Worm (Caenorhabditis elegans) whole organism, early embryonic: Measurements from ENCODE around the gene Y49F6B.12.

ENCODE experiments used
- B0310.2 ChIP-seq: sonication (generic microtip); optimal IDR thresholded peaks from 2 replicates; lab custom pipeline; 2016; ENCODE audit warnings: mild to moderate bottlenecking, missing genetic modification characterization, missing compliant biosample characterization
- F13C5.2 ChIP-seq: sonication (generic microtip); optimal IDR thresholded peaks from 2 replicates; lab custom pipeline; 2017; ENCODE audit warnings: mild to moderate bottlenecking, missing genetic modification characterization, inconsistent platforms, missing compliant biosample characterization
- aly-1 ChIP-seq: sonication (generic microtip); optimal IDR thresholded peaks from 2 replicates; lab custom pipeline; 2016; ENCODE audit warnings: missing genetic modification characterization, missing compliant biosample characterization
- ama-1 ChIP-seq: fragments of 150-350 bp; optimal IDR thresholded peaks from 2 replicates; lab custom pipeline; 2014
- ceh-13 ChIP-seq: fragments of 200-800 bp; sonication (Bioruptor generic); optimal IDR thresholded peaks from 2 replicates; lab custom pipeline; 2018; ENCODE audit warnings: mild to moderate bottlenecking, missing genetic modification characterization, missing compliant biosample characterization
- ceh-36 ChIP-seq: sonication (generic microtip); optimal IDR thresholded peaks from 2 replicates; lab custom pipeline; 2016; ENCODE audit warnings: missing genetic modification characterization, inconsistent platforms, missing compliant biosample characterization
- ets-7 ChIP-seq: sonication (generic microtip); optimal IDR thresholded peaks from 2 replicates; lab custom pipeline; 2016; ENCODE audit warnings: missing genotype, missing genetic modification characterization, missing compliant biosample characterization
- flt-1 ChIP-seq: fragments of 200-800 bp; sonication (Bioruptor generic); IDR thresholded peaks from 2 replicates; pipeline ENCODE4 v1.3.6; 2022; ENCODE audit warnings: missing genetic modification characterization, missing compliant biosample characterization
- hmbx-1 ChIP-seq: sonication (generic microtip); optimal IDR thresholded peaks from 2 replicates; lab custom pipeline; 2016; ENCODE audit warnings: mild to moderate bottlenecking, missing genetic modification characterization, missing compliant biosample characterization
- hmg-4 ChIP-seq: fragments of 200-800 bp; sonication (Bioruptor generic); optimal IDR thresholded peaks from 2 replicates; lab custom pipeline; 2018; ENCODE audit warnings: mild to moderate bottlenecking, missing genetic modification characterization, missing compliant biosample characterization
- hnd-1 ChIP-seq: sonication (generic microtip); optimal IDR thresholded peaks from 2 replicates; lab custom pipeline; 2016; ENCODE audit warnings: missing genetic modification characterization, missing compliant biosample characterization
- pes-1 ChIP-seq: fragments of 200-800 bp; sonication (Bioruptor generic); IDR thresholded peaks from 2 replicates; pipeline ENCODE4 v1.3.6; 2022; ENCODE audit warnings: missing genetic modification reagents, missing genetic modification characterization, missing compliant biosample characterization
- scrt-1 ChIP-seq: fragments of 200-800 bp; sonication (Bioruptor generic); IDR thresholded peaks from 2 replicates; pipeline ENCODE4 v1.3.6; 2022; ENCODE audit warnings: missing genetic modification characterization, missing compliant biosample characterization
- sea-1 ChIP-seq: fragments of 200-800 bp; sonication (Bioruptor generic); conservative IDR thresholded peaks from 2 replicates; pipeline ENCODE4 v1.3.6; 2022; ENCODE audit warnings: missing genetic modification characterization, missing compliant biosample characterization
- tbx-11 ChIP-seq: fragments of 200-800 bp; sonication (Bioruptor generic); IDR thresholded peaks from 2 replicates; pipeline ENCODE4 v1.3.6; 2022; ENCODE audit warnings: missing genetic modification characterization, missing compliant biosample characterization
- tbx-37 ChIP-seq: fragments of 200-800 bp; sonication (Bioruptor generic); conservative IDR thresholded peaks from 2 replicates; pipeline ENCODE4 v1.3.6; 2022; ENCODE audit warnings: missing genetic modification reagents, missing genetic modification characterization, missing compliant biosample characterization
- tra-4 ChIP-seq: sonication (generic microtip); optimal IDR thresholded peaks from 2 replicates; lab custom pipeline; 2017; ENCODE audit warnings: missing genetic modification characterization, missing compliant biosample characterization

Gene Y49F6B.12

ce11 chrII:3443154-3443553 lies 29.1 kb downstream of the Y49F6B.12 start, which contains the start of gene C16C8.22:
Gene C16C8.22 (minus strand): TSS chrII:3443254.
- no peak for TF ChIP-seq ceh-13
- no peak for TF ChIP-seq hmg-4 (GFP tag; lab: Kevin White, UChicago)
- TF ChIP-seq hmbx-1 = no peak
- no peak for TF ChIP-seq sea-1
- TF ChIP-seq aly-1 (tag; lab: Kevin White, UChicago) = no peak
- no peak for TF ChIP-seq B0310.2 (tag; lab: Kevin White, UChicago)
- TF ChIP-seq tbx-11 = no peak
- no peak for TF ChIP-seq scrt-1 (GFP tag; lab: Robert Waterston, UW)
- no peak for TF ChIP-seq ceh-36 (tag; lab: Kevin White, UChicago)

ce11 chrII:3441377-3441776 lies 30.8 kb downstream of the Y49F6B.12 start, which contains the start of gene C16C8.27:
Gene C16C8.27 (plus strand): TSS chrII:3441677.
- TF ChIP-seq hmbx-1 = no peak
- TF ChIP-seq B0310.2 (tag; lab: Kevin White, UChicago) = no peak
- TF ChIP-seq F13C5.2 (tag; lab: Kevin White, UChicago) = no peak
- no peak for TF ChIP-seq tbx-11
- no peak for TF ChIP-seq tbx-37 (GFP tag; lab: Robert Waterston, UW)
- TF ChIP-seq ets-7 (tag; lab: Kevin White, UChicago) = no peak
- no peak for TF ChIP-seq hmg-4 (GFP tag; lab: Kevin White, UChicago)
- no peak for TF ChIP-seq flt-1 (GFP tag; lab: Robert Waterston, UW)
- TF ChIP-seq pes-1 (GFP tag; lab: Robert Waterston, UW) = no peak

ce11 chrII:3440641-3440926 lies 31.6 kb downstream of the Y49F6B.12 start, which contains the start of gene C16C8.17:
Gene C16C8.17 (plus strand): TSS chrII:3440827.
- TF ChIP-seq ets-7 (tag; lab: Kevin White, UChicago) (no peak), sea-1 (no peak), tra-4 (tag; lab: Kevin White, UChicago) (no peak), tbx-37 (GFP tag; lab: Robert Waterston, UW) (no peak), B0310.2 (tag; lab: Kevin White, UChicago) (no peak), hnd-1 (no peak), pes-1 (GFP tag; lab: Robert Waterston, UW) (no peak), flt-1 (GFP tag; lab: Robert Waterston, UW) (no peak), ceh-36 (tag; lab: Kevin White, UChicago) (no peak), hmbx-1 (no peak), ama-1 (lab: Kevin White, UChicago) (no peak)

- TF ChIP-seq pes-1 (GFP tag; lab: Robert Waterston, UW) (no peak), scrt-1 (GFP tag; lab: Robert Waterston, UW) (no peak), ceh-36 (tag; lab: Kevin White, UChicago) (no peak), tbx-11 (no peak), F13C5.2 (tag; lab: Kevin White, UChicago) (no peak), hmbx-1 (no peak), ceh-13 (no peak), ets-7 (tag; lab: Kevin White, UChicago) (no peak), sea-1 (no peak), aly-1 (tag; lab: Kevin White, UChicago) (no peak), hmg-4 (GFP tag; lab: Kevin White, UChicago) (no peak), flt-1 (GFP tag; lab: Robert Waterston, UW) (no peak), tra-4 (tag; lab: Kevin White, UChicago) (no peak)
Observed at ce11 chrII:3439842-3440640, 32.2 kb downstream of the Y49F6B.12 start.

ce11 chrII:3439244-3439698 lies 32.9 kb downstream of the Y49F6B.12 start:
- TF ChIP-seq hmbx-1 = no peak
- TF ChIP-seq F13C5.2 (tag; lab: Kevin White, UChicago) = peak; percentile 13
- TF ChIP-seq tra-4 (tag; lab: Kevin White, UChicago) = no peak
- TF ChIP-seq pes-1 (GFP tag; lab: Robert Waterston, UW) = peak; percentile 84
- peak; percentile 76 for TF ChIP-seq ceh-36 (tag; lab: Kevin White, UChicago)
- TF ChIP-seq B0310.2 (tag; lab: Kevin White, UChicago) = peak; percentile 70
- peak; percentile 71 for TF ChIP-seq hmg-4 (GFP tag; lab: Kevin White, UChicago)
- TF ChIP-seq tbx-37 (GFP tag; lab: Robert Waterston, UW) = peak; percentile 48
- TF ChIP-seq ama-1 (lab: Kevin White, UChicago) = no peak
- peak; percentile 35 for TF ChIP-seq ceh-13
- peak; percentile 39 for TF ChIP-seq ets-7 (tag; lab: Kevin White, UChicago)
- peak; percentile 62 for TF ChIP-seq hnd-1
- TF ChIP-seq sea-1 = peak; percentile 52; the same call in 1 of the 2 replicates
- peak; percentile 73 for TF ChIP-seq flt-1 (GFP tag; lab: Robert Waterston, UW)
- peak; percentile 74 for TF ChIP-seq scrt-1 (GFP tag; lab: Robert Waterston, UW)
- TF ChIP-seq tbx-11 = peak; percentile 67
- peak; percentile 67 for TF ChIP-seq aly-1 (tag; lab: Kevin White, UChicago)

ce11 chrII:3438280-3438679 lies 33.9 kb downstream of the Y49F6B.12 start:
- TF ChIP-seq ama-1 (lab: Kevin White, UChicago) = no peak
- no peak for TF ChIP-seq ceh-36 (tag; lab: Kevin White, UChicago)
- no peak for TF ChIP-seq ceh-13
- TF ChIP-seq tbx-37 (GFP tag; lab: Robert Waterston, UW) = no peak
- TF ChIP-seq aly-1 (tag; lab: Kevin White, UChicago) = no peak
- no peak for TF ChIP-seq tbx-11
- no peak for TF ChIP-seq tra-4 (tag; lab: Kevin White, UChicago)
- TF ChIP-seq F13C5.2 (tag; lab: Kevin White, UChicago) = no peak
- no peak for TF ChIP-seq hmg-4 (GFP tag; lab: Kevin White, UChicago)
- no peak for TF ChIP-seq pes-1 (GFP tag; lab: Robert Waterston, UW)
- TF ChIP-seq scrt-1 (GFP tag; lab: Robert Waterston, UW) = no peak
- TF ChIP-seq sea-1 = no peak
- no peak for TF ChIP-seq ets-7 (tag; lab: Kevin White, UChicago)
- TF ChIP-seq B0310.2 (tag; lab: Kevin White, UChicago) = no peak
- TF ChIP-seq hnd-1 = no peak
- no peak for TF ChIP-seq flt-1 (GFP tag; lab: Robert Waterston, UW)

- TF ChIP-seq tbx-11 = 0 out of 2 replicates have a peak, but pooled peaks have one; percentile 21
- no peak for TF ChIP-seq ama-1 (lab: Kevin White, UChicago)
- no peak for TF ChIP-seq scrt-1 (GFP tag; lab: Robert Waterston, UW)
- TF ChIP-seq hmg-4 (GFP tag; lab: Kevin White, UChicago) = no peak
- no peak for TF ChIP-seq F13C5.2 (tag; lab: Kevin White, UChicago)
Observed at ce11 chrII:3437393-3437792, 34.8 kb downstream of the Y49F6B.12 start.
